Fruit fly (Drosophila melanogaster): ENCODE data around the gene Pfdn1.

dm6 chr2L:6085733-6086317 lies 16.9 kb downstream of the Pfdn1 start:
- TF ChIP-seq psq (optimal IDR thresholded peaks at IDR 0.05) = no peak
- no peak for TF ChIP-seq EcR (GFP tag; optimal IDR thresholded peaks at IDR 0.05)
